Fruit fly (Drosophila melanogaster): Measurements from ENCODE around the gene CG13078.
A peak's percentile ranks its signal among the peaks of the same experiment; 100 is the strongest.

Gene CG13078

DNA sequence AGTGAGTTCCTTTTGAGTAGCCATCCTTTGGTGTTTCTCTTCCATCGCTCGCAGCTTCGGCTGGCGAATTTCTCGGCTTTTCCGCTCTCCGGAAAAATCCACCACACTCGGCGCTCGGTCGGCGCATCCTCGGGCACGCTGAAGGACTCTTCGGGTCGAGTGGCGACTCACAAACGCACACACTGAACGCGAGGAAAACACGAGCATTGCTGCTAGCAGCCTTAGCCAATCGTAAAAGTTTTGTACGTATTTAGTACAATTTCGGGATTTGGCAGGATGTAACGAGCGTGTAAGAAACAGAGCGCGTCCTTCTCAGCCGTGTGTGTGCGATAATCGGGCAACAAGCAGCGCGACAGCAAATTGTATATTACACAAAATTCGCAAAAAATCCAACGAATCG lies 42.6 kb downstream of the CG13078 start, which contains the start of gene CG46244:
Gene CG46244 (plus strand): TSS at position 252 of the 400 bp plus-strand sequence.
- TF ChIP-seq sug (tag; optimal IDR thresholded peaks at IDR 0.05) (no peak), dpn (GFP tag; optimal IDR thresholded peaks at IDR 0.05) (no peak), CG9437 (GFP tag; optimal IDR thresholded peaks at IDR 0.05) (no peak), ems (GFP tag; optimal IDR thresholded peaks at IDR 0.05) (no peak), z (GFP tag; IDR thresholded peaks at IDR 0.05) (peak; percentile 82; the same call in 2 of the 3 replicates), otp (GFP tag; IDR thresholded peaks at IDR 0.05) (no peak), Jarid2 (GFP tag; optimal IDR thresholded peaks at IDR 0.05) (peak; percentile 2), knrl (GFP tag; IDR thresholded peaks at IDR 0.05; ENCODE audit: partially characterized antibody) (no peak), CG6765 (GFP tag; optimal IDR thresholded peaks at IDR 0.05) (no peak), CG3163 (GFP tag; optimal IDR thresholded peaks at IDR 0.05) (peak; percentile 49), luna (GFP tag; optimal IDR thresholded peaks at IDR 0.05) (no peak), CG18619 (GFP tag; optimal IDR thresholded peaks at IDR 0.05) (no peak), B-H2 (GFP tag; optimal IDR thresholded peaks at IDR 0.05) (no peak), CG15011 (GFP tag; optimal IDR thresholded peaks at IDR 0.05) (no peak), abd-A (tag; optimal IDR thresholded peaks at IDR 0.05) (peak; percentile 23), Bdp1 (GFP tag; optimal IDR thresholded peaks at IDR 0.05) (no peak), CG9727 (GFP tag; optimal IDR thresholded peaks at IDR 0.05) (no peak), prd (optimal IDR thresholded peaks at IDR 0.05) (no peak), prd (GFP tag; IDR thresholded peaks at IDR 0.05) (no peak), kni (GFP tag; optimal IDR thresholded peaks at IDR 0.05) (no peak), CG11247 (GFP tag; IDR thresholded peaks at IDR 0.05) (no peak), Abd-B (GFP tag; optimal IDR thresholded peaks at IDR 0.05) (no peak), Dfd (GFP tag; optimal IDR thresholded peaks at IDR 0.05) (no peak), dysf (GFP tag; IDR thresholded peaks at IDR 0.05) (no peak), Xbp1 (GFP tag; optimal IDR thresholded peaks at IDR 0.05) (no peak), Bgb (GFP tag; IDR thresholded peaks at IDR 0.05; ENCODE audit: partially characterized antibody) (0 out of 2 replicates have a peak, but pooled peaks have one; percentile 21), da (GFP tag; optimal IDR thresholded peaks at IDR 0.05) (no peak), twi (tag; optimal IDR thresholded peaks at IDR 0.05) (no peak), CG10543 (GFP tag; optimal IDR thresholded peaks at IDR 0.05) (no peak), Sry-δ (GFP tag; optimal IDR thresholded peaks at IDR 0.05) (no peak), Xrp1 (GFP tag; IDR thresholded peaks at IDR 0.05) (no peak), caup (GFP tag; optimal IDR thresholded peaks at IDR 0.05; ENCODE audit: severe bottlenecking) (no peak), so (GFP tag; IDR thresholded peaks at IDR 0.05) (0 out of 3 replicates have a peak, but pooled peaks have one; percentile 19), gt (GFP tag; IDR thresholded peaks at IDR 0.05) (no peak), CG14667 (GFP tag; IDR thresholded peaks at IDR 0.05) (0 out of 2 replicates have a peak, but pooled peaks have one; percentile 8), BtbVII (GFP tag; optimal IDR thresholded peaks at IDR 0.05) (no peak), croc (GFP tag; conservative IDR thresholded peaks at IDR 0.05) (no peak), CG6689 (GFP tag; IDR thresholded peaks at IDR 0.05) (no peak), Dref (GFP tag; IDR thresholded peaks at IDR 0.05) (no peak), lbe (GFP tag; optimal IDR thresholded peaks at IDR 0.05) (no peak), Lpt (GFP tag; optimal IDR thresholded peaks at IDR 0.05) (no peak), Hr78 (GFP tag; optimal IDR thresholded peaks at IDR 0.05) (no peak), shn (GFP tag; optimal IDR thresholded peaks at IDR 0.05) (no peak), corto (GFP tag; optimal IDR thresholded peaks at IDR 0.05) (no peak), Sin3A (optimal IDR thresholded peaks at IDR 0.05) (no peak), HmgZ (tag; optimal IDR thresholded peaks at IDR 0.05) (no peak), Trl (optimal IDR thresholded peaks at IDR 0.05) (peak in 1 of 2 experiments; percentile 4), Trl (GFP tag; optimal IDR thresholded peaks at IDR 0.05) (no peak), CG32767 (GFP tag; IDR thresholded peaks at IDR 0.05) (no peak), CG7271 (tag; optimal IDR thresholded peaks at IDR 0.05) (no peak), Nf-YC (tag; optimal IDR thresholded peaks at IDR 0.05) (peak; percentile 91), CG4707 (GFP tag; optimal IDR thresholded peaks at IDR 0.05) (no peak), Six4 (GFP tag; optimal IDR thresholded peaks at IDR 0.05) (no peak)
